Fruit fly (Drosophila melanogaster) whole organism, embryonic: ENCODE data around the gene CG7227.

ENCODE experiments used
- Atf3 ChIP-seq: fragments of 200-800 bp; sonication (Bioruptor generic); optimal IDR thresholded peaks from 3 replicates; lab custom pipeline; 2016; ENCODE audit warnings: missing biosample characterization, missing genetic modification characterization
- CG10366 ChIP-seq: fragments of 200-800 bp; sonication (Bioruptor generic); IDR thresholded peaks from 2 replicates; pipeline ENCODE4 v1.3.6; 2022; ENCODE audit warnings: missing biosample characterization, missing genetic modification characterization
- CG10654 ChIP-seq: fragments of 200-800 bp; sonication (Bioruptor generic); optimal IDR thresholded peaks from 2 replicates; lab custom pipeline; 2016; ENCODE audit warnings: missing biosample characterization, missing genetic modification characterization
- CG12219 ChIP-seq: fragments of 200-800 bp; sonication (Bioruptor generic); optimal IDR thresholded peaks from 3 replicates; lab custom pipeline; 2018; ENCODE audit warnings: missing biosample characterization, mild to moderate bottlenecking, missing genetic modification characterization
- CG12299 ChIP-seq: fragments of 200-800 bp; sonication (Bioruptor generic); optimal IDR thresholded peaks from 2 replicates; lab custom pipeline; 2018; ENCODE audit warnings: missing biosample characterization, mild to moderate bottlenecking, missing genetic modification characterization
- CG12942 ChIP-seq: fragments of 200-800 bp; sonication (Bioruptor generic); optimal IDR thresholded peaks from 3 replicates; lab custom pipeline; 2016; ENCODE audit warnings: missing biosample characterization, missing genetic modification characterization
- CG13424 ChIP-seq: fragments of 200-800 bp; sonication (Bioruptor generic); optimal IDR thresholded peaks from 2 replicates; lab custom pipeline; 2019; ENCODE audit warnings: missing biosample characterization, mild to moderate bottlenecking, missing genetic modification characterization, moderate library complexity
- CG14050 ChIP-seq: fragments of 200-800 bp; sonication (Bioruptor generic); IDR thresholded peaks from 3 replicates; pipeline ENCODE4 v1.3.6; 2022; ENCODE audit warnings: missing biosample characterization, missing genetic modification characterization
- CG14860 ChIP-seq: fragments of 200-800 bp; sonication (Bioruptor generic); IDR thresholded peaks from 3 replicates; pipeline ENCODE4 v1.3.6; 2022; ENCODE audit warnings: missing biosample characterization, missing genetic modification characterization; ENCODE audit not compliant: partially characterized antibody
- CG15601 ChIP-seq: fragments of 200-800 bp; sonication (Bioruptor generic); optimal IDR thresholded peaks from 3 replicates; lab custom pipeline; 2019; ENCODE audit warnings: missing biosample characterization, mild to moderate bottlenecking, missing genetic modification characterization, moderate library complexity
- CG1602 ChIP-seq: fragments of 200-800 bp; sonication (Bioruptor generic); optimal IDR thresholded peaks from 3 replicates; lab custom pipeline; 2016; ENCODE audit warnings: missing biosample characterization, missing genetic modification characterization
- CG17328 ChIP-seq: fragments of 200-800 bp; sonication (Bioruptor generic); IDR thresholded peaks from 2 replicates; pipeline ENCODE4 v1.3.6; 2022; ENCODE audit warnings: missing biosample characterization, missing genetic modification characterization
- CG17361 ChIP-seq: fragments of 200-800 bp; sonication (Bioruptor generic); IDR thresholded peaks from 3 replicates; pipeline ENCODE4 v1.3.6; 2022; ENCODE audit warnings: missing biosample characterization, missing genetic modification characterization
- CG17829 ChIP-seq: fragments of 200-800 bp; optimal IDR thresholded peaks from 2 replicates; lab custom pipeline; 2019; ENCODE audit warnings: missing biosample characterization, mild to moderate bottlenecking, missing genetic modification characterization, moderate library complexity
- CG2678 ChIP-seq: fragments of 200-800 bp; sonication (Bioruptor generic); optimal IDR thresholded peaks from 3 replicates; lab custom pipeline; 2019; ENCODE audit warnings: missing biosample characterization, mild to moderate bottlenecking, missing genetic modification characterization, moderate library complexity
- CG31365 ChIP-seq: fragments of 200-800 bp; sonication (Bioruptor generic); optimal IDR thresholded peaks from 2 replicates; lab custom pipeline; 2018; ENCODE audit warnings: missing biosample characterization, mild to moderate bottlenecking, missing genetic modification characterization
- CG3163 ChIP-seq: fragments of 200-800 bp; sonication (Bioruptor generic); optimal IDR thresholded peaks from 3 replicates; lab custom pipeline; 2016; ENCODE audit warnings: missing biosample characterization, missing genetic modification characterization
- CG43689 ChIP-seq: fragments of 200-800 bp; sonication (Bioruptor generic); IDR thresholded peaks from 2 replicates; pipeline ENCODE4 v1.3.6; 2022; ENCODE audit warnings: missing biosample characterization, missing genetic modification characterization
- CG6689 ChIP-seq: fragments of 200-800 bp; sonication (Bioruptor generic); IDR thresholded peaks from 2 replicates; pipeline ENCODE4 v1.3.6; 2022; ENCODE audit warnings: missing biosample characterization, missing genetic modification characterization
- CG6791 ChIP-seq: fragments of 200-800 bp; sonication (Bioruptor generic); IDR thresholded peaks from 3 replicates; pipeline ENCODE4 v1.3.6; 2022; ENCODE audit warnings: missing biosample characterization, missing genetic modification characterization; ENCODE audit not compliant: partially characterized antibody
- CG7839 ChIP-seq: fragments of 200-800 bp; sonication (Bioruptor generic); optimal IDR thresholded peaks from 3 replicates; lab custom pipeline; 2018; ENCODE audit warnings: missing biosample characterization, mild to moderate bottlenecking, missing genetic modification characterization, moderate library complexity
- CG7963 ChIP-seq: fragments of 200-800 bp; sonication (Bioruptor generic); IDR thresholded peaks from 3 replicates; pipeline ENCODE4 v1.3.6; 2022; ENCODE audit warnings: missing biosample characterization, missing genetic modification characterization; ENCODE audit not compliant: partially characterized antibody
- CG8924 ChIP-seq: fragments of 200-800 bp; optimal IDR thresholded peaks from 3 replicates; lab custom pipeline; 2019; ENCODE audit warnings: missing biosample characterization, mild to moderate bottlenecking, missing genetic modification characterization, moderate library complexity
- CG9437 ChIP-seq: fragments of 200-800 bp; sonication (Bioruptor generic); optimal IDR thresholded peaks from 2 replicates; lab custom pipeline; 2018; ENCODE audit warnings: missing biosample characterization, mild to moderate bottlenecking, missing genetic modification characterization
- Doc3 ChIP-seq: fragments of 200-800 bp; sonication (Bioruptor generic); IDR thresholded peaks from 3 replicates; pipeline ENCODE4 v1.3.6; 2022; ENCODE audit warnings: missing biosample characterization, missing genetic modification characterization; ENCODE audit not compliant: partially characterized antibody
- Eip74EF ChIP-seq, 2 experiments: fragments of 200-800 bp in 1 of 2; fragments of >200 bp in 1 of 2; sonication (Bioruptor generic) in 1 of 2; optimal IDR thresholded peaks; 2 replicates each; lab custom pipeline; 2017 to 2019; ENCODE audit warnings: missing biosample characterization in 2 of 2, missing genetic modification characterization in 2 of 2, mild to moderate bottlenecking in 1 of 2, moderate library complexity in 1 of 2
- Hsf ChIP-seq: fragments of 200-800 bp; sonication (Bioruptor generic); optimal IDR thresholded peaks from 3 replicates; lab custom pipeline; 2016; ENCODE audit warnings: missing biosample characterization, missing genetic modification characterization
- MBD-R2 ChIP-seq: fragments of 200-800 bp; sonication (Bioruptor generic); IDR thresholded peaks from 2 replicates; pipeline ENCODE4 v1.3.6; 2022; ENCODE audit warnings: missing biosample characterization, missing genetic modification characterization
- Med ChIP-seq: fragments of 200-800 bp; sonication (Bioruptor generic); peaks from one replicate; lab custom pipeline; 2016; ENCODE audit warnings: missing biosample characterization, missing genetic modification characterization, mild to moderate bottlenecking, inconsistent platforms, moderate library complexity
- NK7.1 ChIP-seq: fragments of 200-800 bp; sonication (Bioruptor generic); optimal IDR thresholded peaks from 3 replicates; lab custom pipeline; 2016; ENCODE audit warnings: missing biosample characterization, missing genetic modification characterization
- Ptx1 ChIP-seq: fragments of 200-800 bp; sonication (Bioruptor generic); IDR thresholded peaks from 2 replicates; pipeline ENCODE4 v1.3.6; 2022; ENCODE audit warnings: missing biosample characterization, missing genetic modification characterization
- Ravus ChIP-seq: fragments of 200-800 bp; sonication (Bioruptor generic); IDR thresholded peaks from 2 replicates; pipeline ENCODE4 v1.3.6; 2022; ENCODE audit warnings: missing biosample characterization, missing genetic modification characterization
- Sox102F ChIP-seq: fragments of 200-800 bp; sonication (Bioruptor generic); optimal IDR thresholded peaks from 2 replicates; lab custom pipeline; 2018; ENCODE audit warnings: missing biosample characterization, mild to moderate bottlenecking, missing genetic modification characterization, moderate library complexity
- abd-A ChIP-seq: fragments of 200-800 bp; sonication (Bioruptor generic); optimal IDR thresholded peaks from 3 replicates; lab custom pipeline; 2019; ENCODE audit warnings: missing biosample characterization, mild to moderate bottlenecking, missing genetic modification characterization, moderate library complexity
- bbx ChIP-seq: fragments of 200-800 bp; sonication (Bioruptor generic); IDR thresholded peaks from 2 replicates; pipeline ENCODE4 v1.3.6; 2022; ENCODE audit warnings: missing biosample characterization, missing genetic modification characterization; ENCODE audit not compliant: partially characterized antibody
- dmrt99B ChIP-seq: fragments of 200-800 bp; sonication (Bioruptor generic); optimal IDR thresholded peaks from 2 replicates; lab custom pipeline; 2018; ENCODE audit warnings: missing biosample characterization, mild to moderate bottlenecking, missing genetic modification characterization, moderate library complexity
- gce ChIP-seq: fragments of 200-800 bp; sonication (Bioruptor generic); IDR thresholded peaks from 3 replicates; pipeline ENCODE4 v1.3.6; 2022; ENCODE audit warnings: missing biosample characterization, missing genetic modification characterization
- gem ChIP-seq: fragments of 200-800 bp; sonication (Bioruptor generic); optimal IDR thresholded peaks from 2 replicates; lab custom pipeline; 2019; ENCODE audit warnings: missing biosample characterization, mild to moderate bottlenecking, missing genetic modification characterization, moderate library complexity
- grn ChIP-seq: fragments of 200-800 bp; sonication (Bioruptor generic); optimal IDR thresholded peaks from 3 replicates; lab custom pipeline; 2017; ENCODE audit warnings: missing biosample characterization, missing genetic modification characterization
- gsb ChIP-seq: fragments of 200-800 bp; sonication (Bioruptor generic); IDR thresholded peaks from 2 replicates; pipeline ENCODE4 v1.3.6; 2022; ENCODE audit warnings: missing biosample characterization, missing genetic modification characterization
- p53 ChIP-seq: fragments of 200-800 bp; sonication (Bioruptor generic); optimal IDR thresholded peaks from 2 replicates; lab custom pipeline; 2016; ENCODE audit warnings: missing biosample characterization, missing genetic modification characterization
- pb ChIP-seq: fragments of 200-800 bp; sonication (Bioruptor generic); optimal IDR thresholded peaks from 3 replicates; lab custom pipeline; 2016; ENCODE audit warnings: missing biosample characterization, missing genetic modification characterization
- peb ChIP-seq: fragments of 200-800 bp; sonication (Bioruptor generic); IDR thresholded peaks from 2 replicates; pipeline ENCODE4 v1.3.6; 2022; ENCODE audit warnings: missing biosample characterization, missing genetic modification characterization
- scrt ChIP-seq: fragments of 200-800 bp; sonication (Bioruptor generic); optimal IDR thresholded peaks from 2 replicates; lab custom pipeline; 2018; ENCODE audit warnings: missing biosample characterization, mild to moderate bottlenecking, missing genetic modification characterization, moderate library complexity
- shn ChIP-seq: fragments of 200-800 bp; sonication (Bioruptor generic); optimal IDR thresholded peaks from 3 replicates; lab custom pipeline; 2016; ENCODE audit warnings: missing biosample characterization, missing genetic modification characterization
- slbo ChIP-seq: fragments of 200-800 bp; sonication (Bioruptor generic); IDR thresholded peaks from 2 replicates; pipeline ENCODE4 v1.3.6; 2022; ENCODE audit warnings: missing biosample characterization, missing genetic modification characterization
- slou ChIP-seq: fragments of 200-800 bp; sonication (Bioruptor generic); optimal IDR thresholded peaks from 3 replicates; lab custom pipeline; 2016; ENCODE audit warnings: missing biosample characterization, missing genetic modification characterization
- trh ChIP-seq: fragments of 200-800 bp; sonication (Bioruptor generic); optimal IDR thresholded peaks from 2 replicates; lab custom pipeline; 2016; ENCODE audit warnings: missing biosample characterization, missing genetic modification characterization
- vvl ChIP-seq: fragments of 200-800 bp; sonication (Bioruptor generic); IDR thresholded peaks from 2 replicates; pipeline ENCODE4 v1.3.6; 2022; ENCODE audit warnings: missing biosample characterization, missing genetic modification characterization
- zfh1 ChIP-seq: fragments of 200-800 bp; sonication (Bioruptor generic); IDR thresholded peaks from 3 replicates; pipeline ENCODE4 v1.3.6; 2022; ENCODE audit warnings: missing biosample characterization, missing genetic modification characterization

The CG7227 gene

DNA sequence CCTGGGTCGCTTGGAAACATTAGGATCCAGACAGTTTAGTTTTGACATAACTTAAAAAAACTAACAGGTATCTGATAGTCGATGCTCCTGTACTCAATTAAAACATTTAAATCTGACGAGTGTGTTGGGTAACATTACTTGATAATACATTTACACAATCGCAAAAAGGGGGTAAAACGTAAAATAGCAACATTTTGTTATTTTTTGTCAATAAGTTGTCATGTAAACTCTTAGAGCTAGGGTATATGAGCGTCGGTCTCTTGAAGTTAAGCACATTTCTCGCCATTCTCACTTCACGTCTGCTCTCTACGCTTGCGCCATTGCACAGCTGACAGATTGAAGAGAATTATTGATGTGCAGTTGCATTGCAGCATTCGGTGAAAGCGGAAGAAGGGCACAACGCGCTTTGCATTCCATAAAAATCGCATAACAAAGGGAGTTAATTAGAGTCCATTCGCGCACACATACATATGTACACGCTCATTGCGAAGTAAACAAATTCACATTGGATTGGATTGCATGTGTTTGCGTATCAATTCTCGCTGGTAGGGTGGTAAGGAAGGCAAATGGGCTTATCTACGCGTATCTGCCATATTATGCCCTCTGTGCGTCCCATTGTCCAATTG lies 12.9 kb downstream of the CG7227 start (continued):
- TF ChIP-seq gsb = no peak
- TF ChIP-seq Hsf (GFP tag; lab: Kevin White, UChicago) = peak; percentile 28
- peak; percentile 28 for TF ChIP-seq scrt (GFP tag; lab: Kevin White, UChicago)
- TF ChIP-seq CG14050 (GFP tag; lab: Robert Waterston, UW) = no peak
- TF ChIP-seq CG6791 (GFP tag; lab: Robert Waterston, UW) = peak; percentile 58; the same call in 2 of the 3 replicates
- TF ChIP-seq peb (GFP tag; lab: Robert Waterston, UW) = no peak
- TF ChIP-seq CG43689 (GFP tag; lab: Robert Waterston, UW) = no peak
- peak; percentile 45; the same call in 1 of the 2 replicates for TF ChIP-seq vvl
- TF ChIP-seq CG7839 = peak; percentile 16
- peak; percentile 84 for TF ChIP-seq CG14860 (GFP tag; lab: Robert Waterston, UW)
- TF ChIP-seq Eip74EF (GFP tag; optimal IDR thresholded peaks at IDR 0.05; lab: Kevin White, UChicago) = no peak
- TF ChIP-seq CG31365 (tag; lab: Kevin White, UChicago) = no peak
- peak; percentile 27 for TF ChIP-seq CG2678 (tag; lab: Kevin White, UChicago)
- TF ChIP-seq Ravus = no peak
- peak; percentile 21 for TF ChIP-seq CG9437 (GFP tag; lab: Kevin White, UChicago)
- TF ChIP-seq abd-A (tag; lab: Kevin White, UChicago) = no peak
- TF ChIP-seq CG7963 (GFP tag; lab: Robert Waterston, UW) = no peak
- peak; percentile 5 for TF ChIP-seq CG13424
- no peak for TF ChIP-seq CG17328 (GFP tag; lab: Robert Waterston, UW)
- no peak for TF ChIP-seq grn (GFP tag; lab: Kevin White, UChicago)
- TF ChIP-seq slou = no peak
- TF ChIP-seq trh (GFP tag; lab: Kevin White, UChicago) = no peak
- no peak for TF ChIP-seq shn (GFP tag; lab: Kevin White, UChicago)
- peak; percentile 21 for TF ChIP-seq NK7.1 (GFP tag; lab: Kevin White, UChicago)
- TF ChIP-seq CG3163 (GFP tag; lab: Kevin White, UChicago) = peak; percentile 11
- peak; percentile 30; the same call in 1 of the 2 replicates for TF ChIP-seq Ptx1 (GFP tag; lab: Robert Waterston, UW)
- no peak for TF ChIP-seq p53 (GFP tag; lab: Kevin White, UChicago)
- no peak for TF ChIP-seq CG17829 (tag; lab: Kevin White, UChicago)
- TF ChIP-seq CG8924 (tag; lab: Kevin White, UChicago) = peak; percentile 15
- no peak for TF ChIP-seq CG1602 (GFP tag; lab: Kevin White, UChicago)
- TF ChIP-seq CG12219 (GFP tag; lab: Kevin White, UChicago) = peak; percentile 24
- no peak for TF ChIP-seq CG10654 (GFP tag; lab: Kevin White, UChicago)
- TF ChIP-seq Sox102F (GFP tag; lab: Kevin White, UChicago) = peak; percentile 12
- no peak for TF ChIP-seq pb
- no peak for TF ChIP-seq Atf3 (GFP tag; lab: Kevin White, UChicago)
- peak; percentile 46 for TF ChIP-seq gem
- no peak for TF ChIP-seq bbx (GFP tag; lab: Robert Waterston, UW)
- no peak for TF ChIP-seq gce
- TF ChIP-seq CG10366 (GFP tag; lab: Robert Waterston, UW) = no peak
- peak; percentile 33; the same call in 1 of the 3 replicates for TF ChIP-seq CG17361 (GFP tag; lab: Robert Waterston, UW)
- no peak for TF ChIP-seq slbo (GFP tag; lab: Robert Waterston, UW)
- peak; percentile 71 for TF ChIP-seq Med
- no peak for TF ChIP-seq Doc3 (GFP tag; lab: Robert Waterston, UW)
- no peak for TF ChIP-seq CG12942 (GFP tag; lab: Kevin White, UChicago)
- TF ChIP-seq CG12299 = no peak
- no peak for TF ChIP-seq MBD-R2 (GFP tag; lab: Robert Waterston, UW)
- TF ChIP-seq CG15601 (tag; lab: Kevin White, UChicago) = no peak
- no peak for TF ChIP-seq zfh1 (GFP tag; lab: Robert Waterston, UW)
- 0 out of 2 replicates have a peak, but pooled peaks have one; percentile 11 for TF ChIP-seq CG6689 (GFP tag; lab: Robert Waterston, UW)
- TF ChIP-seq dmrt99B (tag; lab: Kevin White, UChicago) = peak; percentile 20
